Fruit fly (Drosophila melanogaster): Measurements from ENCODE around the gene RabX4.

Gene RabX4

DNA sequence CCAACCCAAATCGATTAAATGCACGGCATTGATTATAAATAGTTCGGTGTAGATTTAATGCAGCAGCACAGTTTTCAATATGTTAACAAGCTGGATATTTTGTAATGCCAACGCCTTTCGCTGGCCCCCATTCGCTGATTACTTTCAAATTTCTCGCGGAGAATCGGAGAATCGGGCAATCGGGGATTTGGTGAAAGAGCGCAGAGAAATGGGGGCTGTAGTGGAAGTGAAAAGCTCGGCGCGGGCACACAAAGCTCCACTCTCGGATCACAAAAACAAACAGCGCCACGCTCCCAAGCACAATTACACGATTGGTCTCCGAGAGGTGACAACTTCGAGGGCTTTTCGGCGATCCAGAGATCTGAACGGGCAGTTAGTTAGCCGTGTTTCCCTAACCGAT, 13.4 kb upstream of the RabX4 start, which contains the start of gene Esp:
TSS of gene Esp (plus strand) at position 301 of the 400 bp plus-strand sequence.
- TF ChIP-seq Eip93F (GFP tag; optimal IDR thresholded peaks at IDR 0.05): no peak
- TF ChIP-seq Hr39 (GFP tag; optimal IDR thresholded peaks at IDR 0.05): no peak
- TF ChIP-seq CG7368 (GFP tag; optimal IDR thresholded peaks at IDR 0.05): no peak
- no peak for TF ChIP-seq svp (GFP tag)
- TF ChIP-seq CG11294 (GFP tag; IDR thresholded peaks at IDR 0.05): no peak
- TF ChIP-seq cyc (GFP tag; optimal IDR thresholded peaks at IDR 0.05): no peak
- no peak for TF ChIP-seq fd85E (GFP tag; optimal IDR thresholded peaks at IDR 0.05)
- no peak for TF ChIP-seq Eip78C (GFP tag)

dm6 chr3R:24841063-24841462, 12.9 kb upstream of the RabX4 start, which contains the start of gene CG33658:
CG33658 (minus strand) TSS chr3R:24841163.
- TF ChIP-seq Lpt (GFP tag; optimal IDR thresholded peaks at IDR 0.05): no peak
- no peak for TF ChIP-seq topi (GFP tag; optimal IDR thresholded peaks at IDR 0.05)
- no peak for TF ChIP-seq Gug (GFP tag; IDR thresholded peaks at IDR 0.05)

dm6 chr3R:24833652-24834051, 5.4 kb upstream of the RabX4 start, which contains the start of gene sosie:
sosie (plus strand) TSS chr3R:24833952.
- TF ChIP-seq CG8632 (GFP tag; optimal IDR thresholded peaks at IDR 0.05) (no peak), CG6276 (GFP tag; optimal IDR thresholded peaks at IDR 0.05) (no peak), spab (GFP tag; optimal IDR thresholded peaks at IDR 0.05) (no peak), CG8319 (GFP tag; optimal IDR thresholded peaks at IDR 0.05) (no peak), Hr39 (GFP tag; optimal IDR thresholded peaks at IDR 0.05) (no peak), CG11902 (GFP tag; optimal IDR thresholded peaks at IDR 0.05) (no peak), eg (GFP tag; IDR thresholded peaks at IDR 0.05) (no peak), CG6808 (GFP tag; optimal IDR thresholded peaks at IDR 0.05) (no peak), Ets96B (tag; optimal IDR thresholded peaks at IDR 0.05) (no peak), dac (GFP tag; optimal IDR thresholded peaks at IDR 0.05) (no peak), OdsH (GFP tag; optimal IDR thresholded peaks at IDR 0.05) (no peak), Eip78C (GFP tag) (no peak), Hr4 (GFP tag; optimal IDR thresholded peaks at IDR 0.05) (no peak), Lpt (GFP tag; optimal IDR thresholded peaks at IDR 0.05) (no peak), CG11294 (GFP tag; IDR thresholded peaks at IDR 0.05) (no peak)

dm6 chr3R:24829887-24830351, 1.7 kb upstream of the RabX4 start, which contains the start of the genes Kaz and CG43273:
Kaz (minus strand) TSS chr3R:24829959.
CG43273 (plus strand) TSS chr3R:24830301.
- TF ChIP-seq acj6 (GFP tag; optimal IDR thresholded peaks at IDR 0.05) (peak; percentile 64), svp (GFP tag) (peak; percentile 68), CG11902 (GFP tag; optimal IDR thresholded peaks at IDR 0.05) (peak; percentile 19), fd59A (GFP tag; optimal IDR thresholded peaks at IDR 0.05) (peak; percentile 6), Hr4 (GFP tag; optimal IDR thresholded peaks at IDR 0.05) (peak; percentile 67), Eip78C (GFP tag) (peak; percentile 89), eg (GFP tag; IDR thresholded peaks at IDR 0.05) (no peak), topi (GFP tag; optimal IDR thresholded peaks at IDR 0.05) (peak; percentile 30), CG32006 (GFP tag; optimal IDR thresholded peaks at IDR 0.05) (no peak), CG31627 (GFP tag; optimal IDR thresholded peaks at IDR 0.05) (no peak), CG34406 (GFP tag; optimal IDR thresholded peaks at IDR 0.05) (peak; percentile 35), CG10631 (GFP tag; optimal IDR thresholded peaks at IDR 0.05) (peak; percentile 66), OdsH (GFP tag; optimal IDR thresholded peaks at IDR 0.05) (no peak), Sox102F (GFP tag; optimal IDR thresholded peaks at IDR 0.05) (no peak), Hr38 (GFP tag; optimal IDR thresholded peaks at IDR 0.05) (no peak), CG16779 (tag; optimal IDR thresholded peaks at IDR 0.05) (no peak), CG10669 (GFP tag; optimal IDR thresholded peaks at IDR 0.05) (no peak), Blimp-1 (GFP tag; optimal IDR thresholded peaks at IDR 0.05) (no peak), Ets21C (GFP tag; optimal IDR thresholded peaks at IDR 0.05) (peak; percentile 36), pdm3 (GFP tag; optimal IDR thresholded peaks at IDR 0.05) (no peak), Sox14 (GFP tag; optimal IDR thresholded peaks at IDR 0.05) (peak; percentile 74), CG8632 (GFP tag; optimal IDR thresholded peaks at IDR 0.05) (peak; percentile 4), Hr39 (GFP tag; optimal IDR thresholded peaks at IDR 0.05) (peak; percentile 26), lz (GFP tag; optimal IDR thresholded peaks at IDR 0.05) (peak; percentile 60), Sox15 (GFP tag; optimal IDR thresholded peaks at IDR 0.05) (peak; percentile 24), Smox (GFP tag; optimal IDR thresholded peaks at IDR 0.05) (peak; percentile 61), Met (GFP tag; optimal IDR thresholded peaks at IDR 0.05) (no peak), dsx (GFP tag; optimal IDR thresholded peaks at IDR 0.05; ENCODE audit: poor library complexity, severe bottlenecking) (no peak), CG15336 (GFP tag; IDR thresholded peaks at IDR 0.05) (no peak)

Data from whole organism, prepupa.